Fruit fly (Drosophila melanogaster): ENCODE results near the gene Irp-1B.

Irp-1B gene

DNA sequence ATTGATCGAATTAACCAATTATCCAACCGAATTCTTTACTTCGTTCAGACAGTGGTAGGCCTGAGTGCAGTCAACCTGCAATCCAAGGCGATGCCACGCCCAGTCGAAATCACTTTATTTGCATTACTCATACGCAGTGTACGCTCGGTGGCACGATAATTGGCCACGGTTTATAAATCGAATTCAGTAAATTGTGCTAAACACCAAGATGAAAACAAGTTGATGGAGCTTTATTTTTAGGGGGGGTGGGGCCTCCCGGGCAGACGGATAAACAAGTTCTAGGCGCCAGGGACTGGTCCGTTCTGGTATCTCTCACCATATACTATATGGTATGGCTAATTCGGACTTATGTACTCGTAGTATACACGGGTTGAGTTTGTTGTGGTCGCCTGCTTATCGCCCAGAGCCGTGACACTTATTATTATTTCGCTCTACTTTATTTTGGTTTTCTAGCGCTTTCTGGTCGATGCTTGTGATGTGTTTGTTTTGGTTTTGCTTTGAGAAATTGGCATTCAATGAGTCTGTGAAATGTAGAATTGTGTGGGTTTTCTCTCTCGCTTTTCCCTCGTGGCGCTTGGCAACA lies 17.3 kb downstream of the Irp-1B start:
- no peak for TF ChIP-seq CG17801 (GFP tag; optimal IDR thresholded peaks at IDR 0.05; ENCODE audit: partially characterized antibody)

dm6 chr3R:10394368-10394770 lies 18.3 kb downstream of the Irp-1B start:
- no peak for TF ChIP-seq CG17801 (GFP tag; optimal IDR thresholded peaks at IDR 0.05; ENCODE audit: partially characterized antibody)

DNA sequence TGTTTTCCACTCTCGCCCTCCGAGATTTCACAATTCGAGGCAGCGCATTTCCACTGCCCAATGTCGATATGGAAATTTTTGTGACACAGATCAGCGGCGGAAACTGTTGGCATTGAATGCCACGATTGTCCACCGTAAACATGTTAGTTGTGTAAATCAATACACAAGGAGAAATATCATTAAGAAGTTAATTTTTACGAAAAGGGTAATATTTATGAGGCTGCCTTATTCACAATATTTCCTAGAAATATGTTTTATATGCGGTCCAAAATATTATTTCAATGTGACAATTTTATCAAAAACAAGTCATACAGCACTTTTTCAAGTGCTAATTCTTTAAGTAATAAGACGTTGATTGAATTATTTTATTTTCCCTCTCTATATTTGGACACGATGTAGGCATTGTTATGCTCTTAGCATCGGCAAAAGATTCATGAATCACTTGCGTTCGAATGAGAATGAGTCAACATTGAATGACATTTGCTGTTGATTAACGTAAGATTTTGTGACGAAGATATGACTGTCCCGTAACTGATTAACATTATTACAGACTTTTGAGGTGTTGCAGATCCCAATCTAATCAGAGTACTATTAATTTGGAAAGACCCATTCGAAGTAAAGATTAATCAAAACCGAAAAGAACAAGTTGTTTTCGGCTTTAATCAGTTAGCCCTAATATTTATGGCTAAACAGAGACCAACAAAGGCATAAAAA lies 18.9 kb downstream of the Irp-1B start:
- TF ChIP-seq CG17801 (GFP tag; optimal IDR thresholded peaks at IDR 0.05; ENCODE audit: partially characterized antibody): no peak

dm6 chr3R:10393020-10393653 lies 19.5 kb downstream of the Irp-1B start:
- TF ChIP-seq CG17801 (GFP tag; optimal IDR thresholded peaks at IDR 0.05; ENCODE audit: partially characterized antibody): no peak

- TF ChIP-seq CG17801 (GFP tag; optimal IDR thresholded peaks at IDR 0.05; ENCODE audit: partially characterized antibody): no peak
Measured at dm6 chr3R:10392539-10392919, 20.1 kb downstream of the Irp-1B start.

- TF ChIP-seq CG17801 (GFP tag; optimal IDR thresholded peaks at IDR 0.05; ENCODE audit: partially characterized antibody): no peak
Measured at dm6 chr3R:10391863-10392538, 20.7 kb downstream of the Irp-1B start.

DNA sequence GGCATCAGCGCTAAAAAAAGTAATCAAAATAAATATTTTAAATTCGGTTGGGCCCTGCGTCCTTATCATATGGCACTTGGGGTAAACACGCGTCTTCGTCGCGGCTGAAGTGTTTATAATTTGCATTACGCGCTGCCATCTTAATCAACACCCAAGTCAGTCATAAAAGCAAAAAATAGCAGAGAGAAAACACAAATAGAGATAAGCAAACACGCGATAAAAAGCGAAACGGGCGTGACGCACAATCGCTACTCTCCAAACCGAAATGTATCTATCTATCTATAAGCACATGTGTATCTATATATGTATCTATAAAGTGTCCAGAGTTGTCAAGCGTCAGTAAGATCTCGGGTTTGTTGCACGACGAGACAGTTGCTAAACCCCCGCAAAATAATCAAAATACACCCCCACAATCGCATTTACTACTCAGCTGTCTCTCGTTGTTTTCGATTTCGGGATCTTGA lies 21.7 kb downstream of the Irp-1B start:
- TF ChIP-seq CG17801 (GFP tag; optimal IDR thresholded peaks at IDR 0.05; ENCODE audit: partially characterized antibody): no peak

dm6 chr3R:10389877-10390468 lies 22.7 kb downstream of the Irp-1B start:
- TF ChIP-seq CG17801 (GFP tag; optimal IDR thresholded peaks at IDR 0.05; ENCODE audit: partially characterized antibody): no peak

DNA sequence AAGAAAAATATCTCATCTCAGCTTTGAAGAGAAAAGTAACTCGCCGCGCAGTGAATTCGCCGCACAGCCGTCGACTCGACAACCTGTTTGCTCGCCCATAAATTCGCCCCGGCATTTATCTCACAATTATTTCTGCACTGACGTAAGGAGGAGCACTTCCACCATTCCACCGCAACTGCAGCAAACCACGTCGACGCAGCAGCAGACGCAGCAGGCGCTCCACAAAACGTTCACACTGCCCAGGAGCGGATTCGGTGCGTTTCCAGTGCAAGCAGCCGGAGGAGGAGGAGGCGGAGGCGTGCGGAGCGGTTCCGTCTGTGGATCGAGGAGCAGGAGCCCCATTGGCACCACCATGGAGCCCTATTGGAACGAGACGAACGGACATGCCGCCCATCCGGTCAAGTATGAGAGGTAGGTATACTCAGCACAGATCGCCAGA lies 23.6 kb downstream of the Irp-1B start:
- TF ChIP-seq CG17801 (GFP tag; optimal IDR thresholded peaks at IDR 0.05; ENCODE audit: partially characterized antibody): no peak

dm6 chr3R:10388128-10389026 lies 24.3 kb downstream of the Irp-1B start, which contains the start of gene cwo:
Gene cwo, plus strand, starts transcription at chr3R:10388258.
- TF ChIP-seq CG17801 (GFP tag; optimal IDR thresholded peaks at IDR 0.05; ENCODE audit: partially characterized antibody): peak; percentile 5

- TF ChIP-seq CG17801 (GFP tag; optimal IDR thresholded peaks at IDR 0.05; ENCODE audit: partially characterized antibody): no peak
Measured at dm6 chr3R:10380025-10380424, 32.6 kb downstream of the Irp-1B start.

DNA sequence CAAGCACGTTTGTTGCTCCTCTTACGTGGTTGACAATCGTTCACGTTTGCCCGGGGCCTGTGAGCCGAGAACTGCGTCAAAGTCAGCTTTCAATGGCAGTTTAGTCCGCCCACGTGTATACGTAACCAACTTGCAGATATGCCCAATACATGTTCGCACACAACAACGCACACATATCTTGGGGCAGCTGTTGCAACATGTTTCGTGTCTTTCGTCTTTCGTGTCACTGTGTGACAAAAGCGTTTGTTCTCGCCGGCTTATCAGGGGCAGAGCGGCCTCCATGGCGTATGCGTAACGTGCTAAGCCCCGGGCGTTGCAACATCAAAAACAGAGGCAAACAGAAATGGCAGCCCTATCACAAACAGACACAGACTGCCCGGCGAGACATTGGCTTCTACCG lies 33.3 kb downstream of the Irp-1B start:
- no peak for TF ChIP-seq CG17801 (GFP tag; optimal IDR thresholded peaks at IDR 0.05; ENCODE audit: partially characterized antibody)

- TF ChIP-seq CG17801 (GFP tag; optimal IDR thresholded peaks at IDR 0.05; ENCODE audit: partially characterized antibody): no peak
Measured at dm6 chr3R:10378989-10379388, 33.7 kb downstream of the Irp-1B start.

DNA sequence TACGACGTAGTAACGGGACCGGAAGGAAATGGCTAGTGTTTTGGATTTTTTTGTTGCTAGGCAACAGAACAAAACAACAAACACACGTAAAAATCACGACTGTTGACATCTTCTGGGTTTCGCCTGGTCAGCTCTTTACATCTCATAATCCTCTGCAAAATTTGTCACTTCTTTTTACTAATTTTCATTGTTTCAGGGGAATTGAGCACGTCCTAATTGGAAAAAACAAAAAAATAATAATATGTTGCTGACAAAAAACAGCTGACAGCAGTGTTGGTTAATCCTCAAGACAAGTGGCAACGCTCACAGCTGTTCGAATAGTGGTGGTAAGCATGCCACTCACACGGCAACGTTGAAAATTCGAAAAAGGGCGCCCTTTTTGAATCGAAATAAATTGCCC lies 34.8 kb downstream of the Irp-1B start, which contains the start of gene Rfx:
Rfx (minus strand) TSS at position 220 of the 400 bp plus-strand sequence.
- peak; percentile 74 for TF ChIP-seq CG17801 (GFP tag; optimal IDR thresholded peaks at IDR 0.05; ENCODE audit: partially characterized antibody)
